Worm (Caenorhabditis elegans): Measurements from ENCODE around the gene prkl-1.

- TF ChIP-seq snpc-4 (GFP tag; optimal IDR thresholded peaks at IDR 0.05) (no peak), snpc-4 (tag; optimal IDR thresholded peaks at IDR 0.05) (no peak), madf-3 (GFP tag; IDR thresholded peaks at IDR 0.05) (no peak), C06A6.2 (GFP tag; conservative IDR thresholded peaks at IDR 0.05) (no peak), lin-40 (tag; optimal IDR thresholded peaks at IDR 0.05) (no peak), unc-130 (GFP tag; optimal IDR thresholded peaks at IDR 0.05) (no peak), Y53F4B.3 (GFP tag; IDR thresholded peaks at IDR 0.05) (no peak), nhr-120 (GFP tag; IDR thresholded peaks at IDR 0.05) (no peak), F10E7.11 (tag; optimal IDR thresholded peaks at IDR 0.05) (no peak), egl-44 (GFP tag; IDR thresholded peaks at IDR 0.05) (no peak), ceh-40 (GFP tag; IDR thresholded peaks at IDR 0.05) (no peak), sdz-38 (tag; optimal IDR thresholded peaks at IDR 0.05) (no peak), egrh-3 (GFP tag; IDR thresholded peaks at IDR 0.05) (no peak), ztf-6 (GFP tag; IDR thresholded peaks at IDR 0.05) (no peak)
Measured at ce11 chrIV:7031019-7031418, 44.3 kb upstream of the prkl-1 start.
